Fruit fly (Drosophila melanogaster): Measurements from ENCODE around the gene CG4502.
A peak's percentile ranks its signal among the peaks of the same experiment; 100 is the strongest.

- TF ChIP-seq CG8319 (GFP tag; optimal IDR thresholded peaks at IDR 0.05): no peak
- no peak for TF ChIP-seq Hr39 (GFP tag; optimal IDR thresholded peaks at IDR 0.05)
- peak; percentile 43 for TF ChIP-seq CG10631 (GFP tag; optimal IDR thresholded peaks at IDR 0.05)
Observed at dm6 chr2L:7150775-7151174, 53.3 kb downstream of the CG4502 start.

All from whole organism, prepupa.